Worm (Caenorhabditis elegans) whole organism, mixed stage, embryonic: ENCODE measurements around the gene mrpl-18.

Experiments used
- bed-3 ChIP-seq: fragments of 200-800 bp; sonication (Bioruptor generic); optimal IDR thresholded peaks from 3 replicates; lab custom pipeline; 2018; ENCODE audit warnings: mild to moderate bottlenecking, missing genetic modification characterization, moderate library complexity, missing compliant biosample characterization
- ceh-39 ChIP-seq: fragments of 150-350 bp; optimal IDR thresholded peaks from 2 replicates; lab custom pipeline; 2014; ENCODE audit warnings: missing biosample characterization, missing genetic modification characterization
- ceh-43 ChIP-seq: fragments of 200-800 bp; sonication (Bioruptor generic); optimal IDR thresholded peaks from 2 replicates; lab custom pipeline; 2018; ENCODE audit warnings: mild to moderate bottlenecking, missing genetic modification characterization, moderate library complexity, missing compliant biosample characterization
- ceh-83 ChIP-seq: fragments of 200-800 bp; sonication (Bioruptor generic); optimal IDR thresholded peaks from 2 replicates; lab custom pipeline; 2018; ENCODE audit warnings: mild to moderate bottlenecking, missing genetic modification characterization, missing compliant biosample characterization
- ces-1 ChIP-seq: fragments of 150-350 bp; optimal IDR thresholded peaks from 2 replicates; lab custom pipeline; 2014; ENCODE audit warnings: missing biosample characterization, missing genetic modification reagents, missing genetic modification characterization
- drap-1 ChIP-seq: fragments of 200-800 bp; sonication (Bioruptor generic); optimal IDR thresholded peaks from 3 replicates; lab custom pipeline; 2018; ENCODE audit warnings: mild to moderate bottlenecking, missing genetic modification characterization, missing compliant biosample characterization
- elt-1 ChIP-seq: sonication (generic microtip); optimal IDR thresholded peaks from 2 replicates; lab custom pipeline; 2017; ENCODE audit warnings: missing genetic modification characterization, mild to moderate bottlenecking, missing compliant biosample characterization, antibody characterized with exemption, moderate library complexity, borderline replicate concordance; ENCODE audit not compliant: insufficient read depth
- elt-3 ChIP-seq: fragments of 150-350 bp; optimal IDR thresholded peaks from 2 replicates; lab custom pipeline; 2014; ENCODE audit warnings: missing biosample characterization, missing genetic modification characterization
- flh-1 ChIP-seq: fragments of 200-800 bp; sonication (Bioruptor generic); optimal IDR thresholded peaks from 2 replicates; lab custom pipeline; 2018; ENCODE audit warnings: mild to moderate bottlenecking, missing genetic modification characterization, moderate library complexity, missing compliant biosample characterization
- ham-2 ChIP-seq: fragments of 200-800 bp; sonication (Bioruptor generic); optimal IDR thresholded peaks from 2 replicates; lab custom pipeline; 2018; ENCODE audit warnings: mild to moderate bottlenecking, missing genetic modification characterization, missing compliant biosample characterization
- hlh-1 ChIP-seq: fragments of 150-350 bp; optimal IDR thresholded peaks from 2 replicates; lab custom pipeline; 2014; ENCODE audit warnings: missing biosample characterization, missing genetic modification reagents, missing genetic modification characterization
- lin-13 ChIP-seq: fragments of 150-350 bp; optimal IDR thresholded peaks from 2 replicates; lab custom pipeline; 2014; ENCODE audit warnings: missing biosample characterization, missing genetic modification characterization
- lin-32 ChIP-seq: fragments of 200-800 bp; sonication (Bioruptor generic); optimal IDR thresholded peaks from 2 replicates; lab custom pipeline; 2018; ENCODE audit warnings: mild to moderate bottlenecking, missing genetic modification characterization, missing compliant biosample characterization
- lsy-2 ChIP-seq: fragments of 150-350 bp; optimal IDR thresholded peaks from 2 replicates; lab custom pipeline; 2014; ENCODE audit warnings: missing biosample characterization, missing genetic modification characterization
- mab-5 ChIP-seq: fragments of 150-350 bp; optimal IDR thresholded peaks from 2 replicates; lab custom pipeline; 2014; ENCODE audit warnings: missing biosample characterization, missing genetic modification characterization
- mep-1 ChIP-seq: fragments of 150-350 bp; optimal IDR thresholded peaks from 2 replicates; lab custom pipeline; 2017; ENCODE audit warnings: missing biosample characterization, missing genetic modification reagents, missing genetic modification characterization, inconsistent platforms
- mls-2 ChIP-seq: sonication (generic microtip); optimal IDR thresholded peaks from 2 replicates; lab custom pipeline; 2016; ENCODE audit warnings: mild to moderate bottlenecking, missing genetic modification characterization, moderate library complexity, missing compliant biosample characterization
- nhr-12 ChIP-seq: fragments of 150-350 bp; optimal IDR thresholded peaks from 2 replicates; lab custom pipeline; 2014; ENCODE audit warnings: missing biosample characterization, missing genetic modification characterization
- nhr-2 ChIP-seq: fragments of 150-350 bp; optimal IDR thresholded peaks from 2 replicates; lab custom pipeline; 2014; ENCODE audit warnings: missing biosample characterization, missing genetic modification characterization
- nhr-237 ChIP-seq: fragments of 150-350 bp; optimal IDR thresholded peaks from 2 replicates; lab custom pipeline; 2014; ENCODE audit warnings: missing biosample characterization, missing genetic modification characterization
- nhr-28 ChIP-seq: fragments of 150-350 bp; optimal IDR thresholded peaks from 2 replicates; lab custom pipeline; 2014; ENCODE audit warnings: missing biosample characterization, missing genetic modification characterization
- nhr-76 ChIP-seq: sonication (generic microtip); optimal IDR thresholded peaks from 2 replicates; lab custom pipeline; 2017; ENCODE audit warnings: missing biosample characterization, missing genetic modification characterization
- pha-4 ChIP-seq: fragments of 150-350 bp; optimal IDR thresholded peaks from 2 replicates; lab custom pipeline; 2018; ENCODE audit warnings: missing biosample characterization, missing genetic modification reagents, missing genetic modification characterization
- sem-2 ChIP-seq: fragments of 200-800 bp; sonication (Bioruptor generic); optimal IDR thresholded peaks from 2 replicates; lab custom pipeline; 2018; ENCODE audit warnings: mild to moderate bottlenecking, missing genetic modification characterization, missing compliant biosample characterization
- snpc-4 ChIP-seq: fragments of 150-350 bp; optimal IDR thresholded peaks from 2 replicates; lab custom pipeline; 2014; ENCODE audit warnings: missing biosample characterization, missing genetic modification characterization
- sptf-1 ChIP-seq: sonication (generic microtip); optimal IDR thresholded peaks from 2 replicates; lab custom pipeline; 2017; ENCODE audit warnings: mild to moderate bottlenecking, missing genetic modification characterization, moderate library complexity, missing compliant biosample characterization
- tbx-8 ChIP-seq: fragments of 200-800 bp; sonication (Bioruptor generic); optimal IDR thresholded peaks from 2 replicates; lab custom pipeline; 2018; ENCODE audit warnings: mild to moderate bottlenecking, missing genetic modification characterization, moderate library complexity, missing compliant biosample characterization
- unc-120 ChIP-seq: sonication (generic microtip); optimal IDR thresholded peaks from 2 replicates; lab custom pipeline; 2017; ENCODE audit warnings: missing genetic modification characterization, missing compliant biosample characterization; ENCODE audit not compliant: poor library complexity, severe bottlenecking
- zip-8 ChIP-seq: fragments of 150-350 bp; optimal IDR thresholded peaks from 2 replicates; lab custom pipeline; 2014; ENCODE audit warnings: missing biosample characterization, missing genetic modification characterization
- ztf-11 ChIP-seq: fragments of 150-350 bp; optimal IDR thresholded peaks from 2 replicates; lab custom pipeline; 2014; ENCODE audit warnings: missing biosample characterization, missing genetic modification characterization

mrpl-18 gene

DNA sequence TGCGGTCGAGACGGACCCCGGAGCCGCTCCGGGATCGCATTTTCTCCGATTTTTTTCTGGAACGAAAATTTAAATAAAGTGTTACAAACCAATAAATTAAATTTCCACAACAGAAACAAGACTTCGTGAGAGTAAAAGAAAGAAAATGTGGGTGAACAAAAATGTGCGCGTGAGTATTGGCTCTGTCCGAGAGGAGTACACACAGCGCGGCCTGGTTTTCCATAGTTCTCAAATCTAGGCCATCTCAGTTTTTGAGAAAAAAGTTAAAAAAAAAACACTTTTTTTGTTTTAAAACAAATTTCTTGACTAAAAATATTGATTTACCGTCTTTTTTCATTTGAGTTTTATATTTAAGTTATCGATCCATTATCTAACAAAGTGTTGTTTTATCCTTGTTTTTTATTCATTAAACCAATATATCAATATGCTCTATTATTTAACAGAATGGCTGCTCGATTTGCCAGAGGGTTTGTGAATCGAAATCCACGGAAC lies at the start of gene mrpl-18, which contains the start of gene C14B9.8:
TSS of gene mrpl-18 (plus strand) at position 442 of the 492 bp plus-strand sequence.
TSS of gene C14B9.8 (minus strand) at position 56 of the 492 bp plus-strand sequence.
- no peak for TF ChIP-seq sptf-1 (tag; lab: Kevin White, UChicago)
- no peak for TF ChIP-seq hlh-1
- TF ChIP-seq nhr-2 (tag; lab: Kevin White, UChicago) = no peak
- TF ChIP-seq flh-1 (GFP tag; lab: Kevin White, UChicago) = no peak
- peak; percentile 43 for TF ChIP-seq lsy-2 (tag; lab: Kevin White, UChicago)
- no peak for TF ChIP-seq bed-3 (GFP tag; lab: Kevin White, UChicago)
- peak; percentile 19 for TF ChIP-seq mab-5 (tag; lab: Kevin White, UChicago)
- TF ChIP-seq nhr-237 (tag; lab: Kevin White, UChicago) = peak; percentile 38
- no peak for TF ChIP-seq ztf-11 (tag; lab: Kevin White, UChicago)
- TF ChIP-seq sem-2 (GFP tag; lab: Kevin White, UChicago) = no peak
- TF ChIP-seq lin-32 (GFP tag; lab: Kevin White, UChicago) = no peak
- TF ChIP-seq nhr-12 (tag; lab: Kevin White, UChicago) = no peak
- no peak for TF ChIP-seq nhr-76 (tag; lab: Kevin White, UChicago)
- TF ChIP-seq ceh-83 (GFP tag; lab: Kevin White, UChicago) = no peak
- TF ChIP-seq ceh-39 (tag; lab: Kevin White, UChicago) = no peak
- no peak for TF ChIP-seq tbx-8
- TF ChIP-seq lin-13 (tag; lab: Kevin White, UChicago) = no peak
- no peak for TF ChIP-seq elt-1
- no peak for TF ChIP-seq zip-8 (tag; lab: Kevin White, UChicago)
- no peak for TF ChIP-seq unc-120 (tag; lab: Kevin White, UChicago)
- TF ChIP-seq mls-2 = no peak
- no peak for TF ChIP-seq snpc-4 (tag; lab: Kevin White, UChicago)
- no peak for TF ChIP-seq ham-2 (GFP tag; lab: Kevin White, UChicago)
- no peak for TF ChIP-seq drap-1 (GFP tag; lab: Kevin White, UChicago)
- no peak for TF ChIP-seq ces-1 (GFP tag; lab: Kevin White, UChicago)

DNA sequence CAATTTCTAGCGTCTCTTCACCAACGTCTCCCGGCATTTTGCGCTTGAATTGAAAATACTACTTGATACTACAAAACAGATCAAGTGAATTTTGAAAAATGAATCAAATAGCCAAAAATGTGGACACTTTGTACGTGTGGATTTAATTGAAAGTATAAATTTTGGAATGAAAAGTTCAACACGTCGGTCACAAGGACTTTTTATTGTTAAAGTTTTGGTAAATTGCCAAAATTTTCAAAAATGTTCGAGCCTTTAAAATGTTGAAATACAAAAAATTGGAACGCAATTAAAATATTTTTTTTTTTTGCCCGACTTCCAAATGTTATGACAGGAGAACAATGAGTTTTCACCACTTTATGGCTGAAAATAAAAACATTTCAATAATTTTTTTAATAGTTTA lies 46.7 kb upstream of the mrpl-18 start, which contains the start of gene K06H7.8:
TSS of gene K06H7.8 (minus strand) at position 101 of the 400 bp plus-strand sequence.
- TF ChIP-seq ceh-43 (no peak), hlh-1 (no peak), lin-32 (GFP tag; lab: Kevin White, UChicago) (no peak), sptf-1 (tag; lab: Kevin White, UChicago) (no peak), nhr-76 (tag; lab: Kevin White, UChicago) (no peak), unc-120 (tag; lab: Kevin White, UChicago) (no peak), ham-2 (GFP tag; lab: Kevin White, UChicago) (no peak), mab-5 (tag; lab: Kevin White, UChicago) (no peak), bed-3 (GFP tag; lab: Kevin White, UChicago) (no peak)

- TF ChIP-seq sem-2 (GFP tag; lab: Kevin White, UChicago) (no peak), ceh-83 (GFP tag; lab: Kevin White, UChicago) (no peak), elt-3 (tag; lab: Kevin White, UChicago) (no peak), lin-13 (tag; lab: Kevin White, UChicago) (no peak), nhr-2 (tag; lab: Kevin White, UChicago) (no peak), ham-2 (GFP tag; lab: Kevin White, UChicago) (no peak)
These were observed 45.8 kb upstream of the mrpl-18 start, which contains the start of gene K06H7.1 for ce11 chrIII:8099022-8099421. Gene K06H7.1 (plus strand): TSS chrIII:8099322.

- no peak for TF ChIP-seq ztf-11 (tag; lab: Kevin White, UChicago)
- TF ChIP-seq ceh-43 = no peak
- TF ChIP-seq sem-2 (GFP tag; lab: Kevin White, UChicago) = no peak
- TF ChIP-seq lin-32 (GFP tag; lab: Kevin White, UChicago) = no peak
- peak; percentile 13 for TF ChIP-seq pha-4 (tag; lab: Kevin White, UChicago)
- peak; percentile 26 for TF ChIP-seq mep-1 (tag; lab: Kevin White, UChicago)
- peak; percentile 32 for TF ChIP-seq ceh-39 (tag; lab: Kevin White, UChicago)
- no peak for TF ChIP-seq nhr-76 (tag; lab: Kevin White, UChicago)
- TF ChIP-seq lsy-2 (tag; lab: Kevin White, UChicago) = peak; percentile 62
These were observed 43.9 kb upstream of the mrpl-18 start, which contains the start of gene plk-1 for ce11 chrIII:8100960-8101359. Gene plk-1 (plus strand): TSS chrIII:8101348.

- TF ChIP-seq ceh-43 = no peak
- no peak for TF ChIP-seq ces-1 (GFP tag; lab: Kevin White, UChicago)
- no peak for TF ChIP-seq ceh-83 (GFP tag; lab: Kevin White, UChicago)
- no peak for TF ChIP-seq mab-5 (tag; lab: Kevin White, UChicago)
- no peak for TF ChIP-seq sem-2 (GFP tag; lab: Kevin White, UChicago)
- TF ChIP-seq zip-8 (tag; lab: Kevin White, UChicago) = no peak
- TF ChIP-seq elt-1 = no peak
- no peak for TF ChIP-seq nhr-28 (tag; lab: Kevin White, UChicago)
- TF ChIP-seq, all 35 proteins: peak for 0
These were observed 39.0 kb upstream of the mrpl-18 start for ce11 chrIII:8105771-8106170.
